Fruit fly (Drosophila melanogaster): ENCODE data around the gene CG15020.

DNA sequence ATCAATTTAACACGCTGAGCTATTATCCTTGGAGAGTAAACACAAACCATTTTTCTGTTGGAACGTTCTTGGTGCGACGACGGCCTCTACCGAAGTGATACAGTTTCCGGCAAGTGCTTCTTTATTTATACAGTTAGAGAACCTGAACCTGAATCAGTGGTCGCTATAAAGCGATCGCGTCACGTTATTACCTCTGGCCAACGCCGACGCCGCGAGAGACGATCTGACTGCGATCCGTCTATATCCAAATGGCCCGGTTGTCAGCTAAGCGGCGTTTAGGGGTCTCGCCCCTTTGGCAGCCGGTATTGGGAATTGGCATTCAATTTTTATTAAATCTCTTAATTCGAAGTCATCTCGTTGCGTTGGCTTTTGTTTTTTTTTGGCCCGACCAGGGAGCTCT, 36.6 kb downstream of the CG15020 start, which contains the start of gene CG11345:
- TF ChIP-seq CTCF (optimal IDR thresholded peaks at IDR 0.05) (no peak), CG8478 (optimal IDR thresholded peaks at IDR 0.05) (no peak)

Measured in S2 (cell line).